Fruit fly (Drosophila melanogaster) whole organism, embryonic: ENCODE measurements around the gene CG34327.

Experiments used
- Aef1 ChIP-seq: fragments of 200-800 bp; sonication (Bioruptor generic); IDR thresholded peaks from 3 replicates; pipeline ENCODE4 v1.3.6; 2022; ENCODE audit warnings: missing biosample characterization, missing genetic modification characterization
- C15 ChIP-seq: fragments of 200-800 bp; sonication (Bioruptor generic); IDR thresholded peaks from 3 replicates; pipeline ENCODE4 v1.3.6; 2022; ENCODE audit warnings: missing biosample characterization, missing genetic modification characterization
- CG10959 ChIP-seq: fragments of 200-800 bp; sonication (Bioruptor generic); IDR thresholded peaks from 2 replicates; pipeline ENCODE4 v1.3.6; 2022; ENCODE audit warnings: missing biosample characterization, missing genetic modification characterization
- CG12299 ChIP-seq: fragments of 200-800 bp; sonication (Bioruptor generic); optimal IDR thresholded peaks from 2 replicates; lab custom pipeline; 2018; ENCODE audit warnings: missing biosample characterization, mild to moderate bottlenecking, missing genetic modification characterization
- CG1233 ChIP-seq: fragments of 200-800 bp; sonication (Bioruptor generic); optimal IDR thresholded peaks from 4 replicates; lab custom pipeline; 2018; ENCODE audit warnings: missing biosample characterization, mild to moderate bottlenecking, missing genetic modification characterization
- CG12659 ChIP-seq: fragments of 200-800 bp; sonication (Bioruptor generic); optimal IDR thresholded peaks from 3 replicates; lab custom pipeline; 2017; ENCODE audit warnings: mild to moderate bottlenecking, missing biosample characterization, missing genetic modification reagents, missing genetic modification characterization
- CG12942 ChIP-seq: fragments of 200-800 bp; sonication (Bioruptor generic); optimal IDR thresholded peaks from 3 replicates; lab custom pipeline; 2016; ENCODE audit warnings: missing biosample characterization, missing genetic modification characterization
- CG13287 ChIP-seq: fragments of 200-800 bp; sonication (Bioruptor generic); IDR thresholded peaks from 2 replicates; pipeline ENCODE4 v1.3.6; 2022; ENCODE audit warnings: missing biosample characterization, missing genetic modification characterization; ENCODE audit not compliant: partially characterized antibody
- CG13424 ChIP-seq: fragments of 200-800 bp; sonication (Bioruptor generic); optimal IDR thresholded peaks from 2 replicates; lab custom pipeline; 2019; ENCODE audit warnings: missing biosample characterization, mild to moderate bottlenecking, missing genetic modification characterization, moderate library complexity
- CG14014 ChIP-seq: fragments of 200-800 bp; sonication (Bioruptor generic); IDR thresholded peaks from 2 replicates; pipeline ENCODE4 v1.3.6; 2022; ENCODE audit warnings: missing biosample characterization, missing genetic modification characterization
- CG1603 ChIP-seq: fragments of 200-800 bp; sonication (Bioruptor generic); optimal IDR thresholded peaks from 2 replicates; lab custom pipeline; 2019; ENCODE audit warnings: missing biosample characterization, mild to moderate bottlenecking, missing genetic modification characterization, moderate library complexity
- CG16863 ChIP-seq: fragments of 200-800 bp; sonication (Bioruptor generic); optimal IDR thresholded peaks from 3 replicates; lab custom pipeline; 2016; ENCODE audit warnings: missing biosample characterization, missing genetic modification characterization
- CG17385 ChIP-seq: fragments of 200-800 bp; sonication (Bioruptor generic); optimal IDR thresholded peaks from 3 replicates; lab custom pipeline; 2018; ENCODE audit warnings: missing biosample characterization, mild to moderate bottlenecking, missing genetic modification characterization
- CG18262 ChIP-seq: fragments of 200-800 bp; optimal IDR thresholded peaks from 3 replicates; lab custom pipeline; 2019; ENCODE audit warnings: missing biosample characterization, mild to moderate bottlenecking, missing genetic modification characterization, moderate library complexity
- CG31365 ChIP-seq: fragments of 200-800 bp; sonication (Bioruptor generic); optimal IDR thresholded peaks from 2 replicates; lab custom pipeline; 2018; ENCODE audit warnings: missing biosample characterization, mild to moderate bottlenecking, missing genetic modification characterization
- CG3847 ChIP-seq: fragments of 200-800 bp; sonication (Bioruptor generic); IDR thresholded peaks from 2 replicates; pipeline ENCODE4 v1.3.6; 2022; ENCODE audit warnings: missing biosample characterization, missing genetic modification characterization
- CG4730 ChIP-seq: fragments of 200-800 bp; sonication (Bioruptor generic); IDR thresholded peaks from 2 replicates; pipeline ENCODE4 v1.3.6; 2022; ENCODE audit warnings: missing biosample characterization, missing genetic modification characterization
- CG5180 ChIP-seq: fragments of 200-800 bp; sonication (Bioruptor generic); optimal IDR thresholded peaks from 3 replicates; lab custom pipeline; 2017; ENCODE audit warnings: missing biosample characterization, missing genetic modification characterization, mild to moderate bottlenecking, moderate library complexity, missing genetic modification reagents
- CG6689 ChIP-seq: fragments of 200-800 bp; sonication (Bioruptor generic); IDR thresholded peaks from 2 replicates; pipeline ENCODE4 v1.3.6; 2022; ENCODE audit warnings: missing biosample characterization, missing genetic modification characterization
- CG6813 ChIP-seq: fragments of 200-800 bp; sonication (Bioruptor generic); optimal IDR thresholded peaks from 2 replicates; lab custom pipeline; 2017; ENCODE audit warnings: missing biosample characterization, missing genetic modification characterization, mild to moderate bottlenecking, moderate library complexity, missing genetic modification reagents
- CG7271 ChIP-seq: fragments of 200-800 bp; sonication (Bioruptor generic); optimal IDR thresholded peaks from 2 replicates; lab custom pipeline; 2018; ENCODE audit warnings: missing biosample characterization, mild to moderate bottlenecking, missing genetic modification characterization, moderate library complexity
- CG7372 ChIP-seq: fragments of 200-800 bp; sonication (Bioruptor generic); IDR thresholded peaks from 2 replicates; pipeline ENCODE4 v1.3.6; 2022; ENCODE audit warnings: missing biosample characterization, missing genetic modification characterization
- CG7745 ChIP-seq: fragments of 200-800 bp; sonication (Bioruptor generic); optimal IDR thresholded peaks from 2 replicates; lab custom pipeline; 2018; ENCODE audit warnings: missing biosample characterization, mild to moderate bottlenecking, missing genetic modification characterization, moderate library complexity
- CG9727 ChIP-seq: fragments of 200-800 bp; sonication (Bioruptor generic); optimal IDR thresholded peaks from 3 replicates; lab custom pipeline; 2017; ENCODE audit warnings: missing biosample characterization, mild to moderate bottlenecking, missing genetic modification characterization
- Ets97D ChIP-seq: fragments of 200-800 bp; sonication (Bioruptor generic); optimal IDR thresholded peaks from 3 replicates; lab custom pipeline; 2016; ENCODE audit warnings: missing biosample characterization, missing genetic modification characterization
- Jarid2 ChIP-seq: fragments of 200-800 bp; sonication (Bioruptor generic); optimal IDR thresholded peaks from 3 replicates; lab custom pipeline; 2017; ENCODE audit warnings: mild to moderate bottlenecking, missing biosample characterization, missing genetic modification reagents, missing genetic modification characterization
- Mad ChIP-seq: fragments of 200-800 bp; sonication (Bioruptor generic); optimal IDR thresholded peaks from 2 replicates; lab custom pipeline; 2016; ENCODE audit warnings: missing biosample characterization, missing genetic modification characterization
- NC2β ChIP-seq: fragments of 200-800 bp; sonication (Bioruptor generic); optimal IDR thresholded peaks from 2 replicates; lab custom pipeline; 2016; ENCODE audit warnings: missing biosample characterization, missing genetic modification characterization
- Nf-YC ChIP-seq: fragments of 200-800 bp; optimal IDR thresholded peaks from 3 replicates; lab custom pipeline; 2019; ENCODE audit warnings: missing biosample characterization, mild to moderate bottlenecking, missing genetic modification characterization, moderate library complexity
- Rfx ChIP-seq: fragments of 200-800 bp; sonication (Bioruptor generic); IDR thresholded peaks from 2 replicates; pipeline ENCODE4 v1.3.6; 2022; ENCODE audit warnings: missing biosample characterization, missing genetic modification characterization
- Side ChIP-seq: fragments of 200-800 bp; sonication (Bioruptor generic); optimal IDR thresholded peaks from 2 replicates; lab custom pipeline; 2016; ENCODE audit warnings: missing biosample characterization, missing genetic modification characterization
- Ssrp ChIP-seq: fragments of 200-800 bp; sonication (Bioruptor generic); optimal IDR thresholded peaks from 2 replicates; lab custom pipeline; 2018; ENCODE audit warnings: missing biosample characterization, mild to moderate bottlenecking, missing genetic modification characterization, moderate library complexity
- cwo ChIP-seq: fragments of 200-800 bp; sonication (Bioruptor generic); optimal IDR thresholded peaks from 3 replicates; lab custom pipeline; 2017; ENCODE audit warnings: missing biosample characterization, missing genetic modification characterization, mild to moderate bottlenecking, moderate library complexity, missing genetic modification reagents
- gem ChIP-seq: fragments of 200-800 bp; sonication (Bioruptor generic); optimal IDR thresholded peaks from 2 replicates; lab custom pipeline; 2019; ENCODE audit warnings: missing biosample characterization, mild to moderate bottlenecking, missing genetic modification characterization, moderate library complexity
- hbn ChIP-seq: fragments of 200-800 bp; sonication (Bioruptor generic); IDR thresholded peaks from 2 replicates; pipeline ENCODE4 v1.3.6; 2022; ENCODE audit warnings: missing biosample characterization, missing genetic modification characterization; ENCODE audit not compliant: partially characterized antibody
- ind ChIP-seq: fragments of 200-800 bp; sonication (Bioruptor generic); optimal IDR thresholded peaks from 3 replicates; lab custom pipeline; 2016; ENCODE audit warnings: missing biosample characterization, missing genetic modification characterization
- inv ChIP-seq: fragments of 200-800 bp; sonication (Bioruptor generic); IDR thresholded peaks from 2 replicates; pipeline ENCODE4 v1.3.6; 2022; ENCODE audit warnings: missing biosample characterization, missing genetic modification characterization; ENCODE audit not compliant: partially characterized antibody
- kni ChIP-seq: fragments of 200-800 bp; sonication (Bioruptor generic); optimal IDR thresholded peaks from 3 replicates; lab custom pipeline; 2017; ENCODE audit warnings: mild to moderate bottlenecking, missing biosample characterization, missing genetic modification reagents, missing genetic modification characterization
- lola ChIP-seq, 3 experiments: fragments of >200 bp in 2 of 3; fragments of 200-800 bp in 1 of 3; sonication (Bioruptor generic) in 1 of 3; optimal IDR thresholded peaks; 2 replicates each; lab custom pipeline; 2017 to 2019; ENCODE audit warnings: missing biosample characterization in 3 of 3, missing genetic modification characterization in 3 of 3, mild to moderate bottlenecking in 1 of 3, moderate library complexity in 1 of 3
- mirr ChIP-seq: fragments of 200-800 bp; sonication (Bioruptor generic); optimal IDR thresholded peaks from 3 replicates; lab custom pipeline; 2018; ENCODE audit warnings: missing biosample characterization, mild to moderate bottlenecking, missing genetic modification characterization
- mld ChIP-seq: fragments of 200-800 bp; sonication (Bioruptor generic); IDR thresholded peaks from 3 replicates; pipeline ENCODE4 v1.3.6; 2022; ENCODE audit warnings: missing biosample characterization, missing genetic modification characterization; ENCODE audit not compliant: partially characterized antibody
- nau ChIP-seq: fragments of 200-800 bp; sonication (Bioruptor generic); optimal IDR thresholded peaks from 3 replicates; lab custom pipeline; 2017; ENCODE audit warnings: missing biosample characterization, mild to moderate bottlenecking, missing genetic modification characterization, missing genetic modification reagents
- pzg ChIP-seq: fragments of 200-800 bp; sonication (Bioruptor generic); optimal IDR thresholded peaks from 3 replicates; lab custom pipeline; 2018; ENCODE audit warnings: missing biosample characterization, mild to moderate bottlenecking, missing genetic modification characterization, moderate library complexity
- sc ChIP-seq, 3 experiments: fragments of >200 bp in 2 of 3; fragments of 200-800 bp in 1 of 3; sonication (Bioruptor generic) in 1 of 3; optimal IDR thresholded peaks; 2 replicates in 2 of 3; 3 replicates in 1 of 3; lab custom pipeline; 2017; ENCODE audit warnings: mild to moderate bottlenecking in 1 of 3, missing biosample characterization in 1 of 3, missing genetic modification characterization in 1 of 3, missing genetic modification reagents in 1 of 3
- sim ChIP-seq: fragments of 200-800 bp; sonication (Bioruptor generic); IDR thresholded peaks from 2 replicates; pipeline ENCODE4 v1.3.6; 2022; ENCODE audit warnings: missing biosample characterization, missing genetic modification characterization
- sr ChIP-seq: fragments of 200-800 bp; sonication (Bioruptor generic); IDR thresholded peaks from 3 replicates; pipeline ENCODE4 v1.3.6; 2022; ENCODE audit warnings: missing biosample characterization, missing genetic modification characterization
- tup ChIP-seq: fragments of 200-800 bp; sonication (Bioruptor generic); optimal IDR thresholded peaks from 2 replicates; lab custom pipeline; 2016; ENCODE audit warnings: missing biosample characterization, mild to moderate bottlenecking, missing genetic modification characterization, moderate library complexity

The CG34327 gene

DNA sequence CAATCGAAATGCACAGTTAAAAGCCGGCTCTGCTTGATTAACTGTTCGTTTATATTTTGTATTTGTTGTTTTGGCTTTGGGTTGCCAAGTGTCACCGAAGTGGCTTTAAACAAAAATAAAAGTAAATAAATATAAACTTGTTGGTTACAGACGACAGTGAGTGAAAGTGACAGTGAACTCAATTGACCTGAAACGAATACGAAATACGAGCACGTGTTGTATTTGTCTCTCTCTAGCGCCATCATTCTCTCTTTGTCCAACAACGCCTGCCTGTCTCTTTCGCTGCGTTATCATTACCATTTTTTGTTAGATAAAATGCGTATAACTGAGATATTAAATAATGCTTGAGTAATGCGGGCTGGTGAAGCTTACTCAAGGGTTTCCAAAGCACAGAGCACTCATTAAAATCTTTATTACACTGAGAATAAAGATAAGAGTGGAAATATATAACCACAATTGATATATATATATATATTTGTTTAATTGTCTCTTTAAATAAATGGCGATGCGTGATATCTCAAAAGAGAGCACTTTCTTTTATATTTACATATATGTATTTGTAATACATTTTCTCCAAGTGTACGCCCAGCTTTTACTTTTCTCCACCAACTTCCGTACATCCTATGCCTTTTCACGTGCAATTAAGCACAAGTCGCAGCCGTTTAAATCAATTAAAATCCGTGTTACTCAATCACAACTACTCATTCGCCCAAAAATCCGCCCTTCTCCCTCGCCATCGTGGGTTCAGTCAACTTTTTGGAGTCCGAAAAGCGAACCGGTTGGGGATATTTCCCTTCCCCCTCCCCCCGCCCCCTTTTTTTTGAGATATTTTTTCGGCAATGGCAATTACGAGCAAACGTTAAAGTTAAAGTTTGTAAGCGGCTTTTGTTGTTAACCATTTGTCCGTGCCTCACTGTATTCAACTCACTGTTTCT lies 42.1 kb downstream of the CG34327 start (continued):
- TF ChIP-seq CG14014 = no peak
- peak; percentile 3 for TF ChIP-seq CG17385 (GFP tag; lab: Kevin White, UChicago)
- TF ChIP-seq kni (GFP tag; lab: Kevin White, UChicago) = no peak
- no peak for TF ChIP-seq sr (GFP tag; lab: Robert Waterston, UW)
- TF ChIP-seq CG3847 (GFP tag; lab: Robert Waterston, UW) = no peak
- peak; percentile 9 for TF ChIP-seq Nf-YC
- no peak for TF ChIP-seq pzg
- no peak for TF ChIP-seq CG12942 (GFP tag; lab: Kevin White, UChicago)
- no peak for TF ChIP-seq CG1603
- no peak for TF ChIP-seq CG12299
- TF ChIP-seq Mad = no peak
- peak; percentile 59 for TF ChIP-seq gem
- no peak for TF ChIP-seq CG13287
- no peak for TF ChIP-seq CG7745 (tag; lab: Kevin White, UChicago)
- peak; percentile 37 for TF ChIP-seq CG9727 (GFP tag; lab: Kevin White, UChicago)
- peak; percentile 0 for TF ChIP-seq CG12659
- no peak for TF ChIP-seq C15 (GFP tag; lab: Robert Waterston, UW)
- peak; percentile 62 for TF ChIP-seq CG18262
- no peak for TF ChIP-seq CG4730 (GFP tag; lab: Robert Waterston, UW)
- no peak for TF ChIP-seq cwo (GFP tag; lab: Kevin White, UChicago)
- no peak for TF ChIP-seq tup (GFP tag; lab: Kevin White, UChicago)
- TF ChIP-seq sim (GFP tag; lab: Robert Waterston, UW) = no peak
- TF ChIP-seq inv = no peak
- TF ChIP-seq Ssrp (tag; lab: Kevin White, UChicago) = peak; percentile 39
- TF ChIP-seq Aef1 = no peak
- TF ChIP-seq Rfx (GFP tag; lab: Robert Waterston, UW) = no peak
- no peak for TF ChIP-seq CG31365 (tag; lab: Kevin White, UChicago)
- TF ChIP-seq CG6813 (GFP tag; lab: Kevin White, UChicago) = no peak
- TF ChIP-seq nau (GFP tag; lab: Kevin White, UChicago) = no peak
- no peak for TF ChIP-seq Side
- no peak for TF ChIP-seq hbn (GFP tag; lab: Robert Waterston, UW)
- no peak for TF ChIP-seq mld (GFP tag; lab: Robert Waterston, UW)
- TF ChIP-seq ind (GFP tag; lab: Kevin White, UChicago) = peak; percentile 5
- TF ChIP-seq Ets97D (GFP tag; lab: Kevin White, UChicago) = no peak
- TF ChIP-seq Jarid2 (GFP tag; lab: Kevin White, UChicago) = no peak
- TF ChIP-seq CG6689 = no peak
- no peak for TF ChIP-seq CG10959
- peak; percentile 6 for TF ChIP-seq CG1233 (GFP tag; lab: Kevin White, UChicago)
- no peak for TF ChIP-seq CG16863 (GFP tag; lab: Kevin White, UChicago)
- no peak for TF ChIP-seq sc (optimal IDR thresholded peaks at IDR 0.05; lab: Kevin White, UChicago)
- TF ChIP-seq sc (GFP tag; optimal IDR thresholded peaks at IDR 0.05; lab: Kevin White, UChicago) = no peak
- no peak for TF ChIP-seq lola (GFP tag; optimal IDR thresholded peaks at IDR 0.05; lab: Kevin White, UChicago)
- no peak for TF ChIP-seq mirr (GFP tag; lab: Kevin White, UChicago)
- TF ChIP-seq CG5180 (GFP tag; lab: Kevin White, UChicago) = no peak
- TF ChIP-seq CG7372 (GFP tag; lab: Robert Waterston, UW) = no peak
- no peak for TF ChIP-seq NC2β (GFP tag; lab: Kevin White, UChicago)
- no peak for TF ChIP-seq CG7271 (tag; lab: Kevin White, UChicago)
- no peak for TF ChIP-seq CG13424 (tag; lab: Kevin White, UChicago)
